Fruit fly (Drosophila melanogaster): Measurements from ENCODE around the gene Ref1.
A peak's percentile ranks its signal among the peaks of the same experiment; 100 is the strongest.

The Ref1 gene

DNA sequence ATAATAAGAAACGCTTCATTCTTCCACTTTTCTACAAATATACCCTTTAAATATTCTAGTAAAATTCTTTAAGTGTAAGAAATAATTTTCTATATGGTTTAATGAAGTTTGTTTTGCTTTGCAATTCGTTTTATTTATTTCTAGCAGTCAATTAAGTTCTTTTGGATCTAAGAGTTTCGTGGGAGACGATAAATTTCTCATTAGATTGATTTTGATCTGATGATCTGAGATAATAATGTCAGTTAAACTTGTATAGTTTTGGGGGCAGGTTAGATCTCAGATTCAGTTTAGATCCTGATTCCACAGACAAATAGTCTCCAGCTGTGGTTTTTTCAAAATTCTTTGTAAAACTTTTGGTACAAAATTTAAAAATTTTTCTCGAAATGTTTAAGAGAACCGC, 21.2 kb downstream of the Ref1 start, which contains the start of gene dj:
TSS of gene dj (plus strand) at position 301 of the 400 bp plus-strand sequence.
- TF ChIP-seq bsh (GFP tag; optimal IDR thresholded peaks at IDR 0.05) (no peak), CG7839 (tag; optimal IDR thresholded peaks at IDR 0.05) (no peak), run (tag; optimal IDR thresholded peaks at IDR 0.05) (no peak), chinmo (GFP tag; IDR thresholded peaks at IDR 0.05; ENCODE audit: partially characterized antibody) (no peak)

DNA sequence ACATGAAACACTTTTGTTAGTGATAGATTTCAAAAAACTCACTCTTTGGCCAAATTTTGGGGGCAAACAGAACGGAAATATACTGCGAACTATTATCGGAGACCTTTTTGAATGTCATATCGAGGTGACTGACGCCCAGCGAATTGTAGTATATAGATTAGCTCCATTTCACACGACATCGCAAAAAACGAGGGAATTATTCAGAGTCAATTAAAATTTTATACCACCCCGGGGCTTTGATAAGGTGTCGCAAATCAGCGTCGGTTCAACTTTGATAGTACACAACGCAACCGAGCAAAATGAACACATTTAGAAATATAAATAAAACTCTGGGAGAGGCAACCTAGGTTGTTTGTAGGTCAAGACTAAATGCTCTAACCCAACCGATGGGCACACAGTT, 22.2 kb downstream of the Ref1 start:
- TF ChIP-seq CG12769 (tag; optimal IDR thresholded peaks at IDR 0.05) (no peak), ase (GFP tag; IDR thresholded peaks at IDR 0.05) (no peak), Dfd (GFP tag; optimal IDR thresholded peaks at IDR 0.05) (no peak), exex (tag; optimal IDR thresholded peaks at IDR 0.05) (peak; percentile 69), cwo (GFP tag; optimal IDR thresholded peaks at IDR 0.05) (peak; percentile 59), sug (tag; optimal IDR thresholded peaks at IDR 0.05) (peak; percentile 94), Ada2b (GFP tag; IDR thresholded peaks at IDR 0.05) (no peak), Nf-YA (GFP tag; IDR thresholded peaks at IDR 0.05) (no peak), cato (GFP tag; optimal IDR thresholded peaks at IDR 0.05; ENCODE audit: borderline replicate concordance) (no peak), CG4328 (GFP tag; optimal IDR thresholded peaks at IDR 0.05) (no peak), CG13424 (tag; optimal IDR thresholded peaks at IDR 0.05) (no peak), mirr (GFP tag; optimal IDR thresholded peaks at IDR 0.05) (no peak), Sry-β (GFP tag; optimal IDR thresholded peaks at IDR 0.05) (no peak), lola (GFP tag; optimal IDR thresholded peaks at IDR 0.05) (no peak), ERR (GFP tag; optimal IDR thresholded peaks at IDR 0.05) (peak; percentile 70), CG4360 (GFP tag; IDR thresholded peaks at IDR 0.05) (no peak), CG34376 (GFP tag; optimal IDR thresholded peaks at IDR 0.05) (peak; percentile 11), onecut (GFP tag; IDR thresholded peaks at IDR 0.05) (no peak), Fer2 (tag; optimal IDR thresholded peaks at IDR 0.05) (no peak)

DNA sequence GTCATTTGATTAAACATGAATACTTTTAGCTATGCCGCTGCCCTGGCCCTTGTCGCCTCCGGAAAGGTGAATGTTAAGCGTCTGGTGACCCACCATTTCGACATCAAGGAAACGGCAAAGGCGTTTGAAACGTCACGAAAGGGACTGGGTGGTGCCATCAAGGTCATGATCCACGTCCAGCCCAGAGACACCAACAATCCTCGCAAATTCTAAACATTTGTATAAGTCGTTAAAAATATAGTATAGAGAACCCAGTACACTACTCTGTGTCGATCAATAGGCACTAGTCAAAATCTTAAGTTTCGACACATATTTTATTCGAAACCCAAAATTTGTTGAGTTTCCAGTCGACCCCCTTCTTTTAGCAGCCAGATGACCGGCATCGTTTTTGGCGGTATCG, 25.9 kb downstream of the Ref1 start, which contains the start of gene CG1979:
TSS of gene CG1979 (plus strand) at position 301 of the 400 bp plus-strand sequence.
- no peak for TF ChIP-seq Doc3 (GFP tag; IDR thresholded peaks at IDR 0.05; ENCODE audit: partially characterized antibody)
- no peak for TF ChIP-seq h (optimal IDR thresholded peaks at IDR 0.05)
- no peak for TF ChIP-seq CG12659 (GFP tag; optimal IDR thresholded peaks at IDR 0.05)
- TF ChIP-seq CG8924 (tag; optimal IDR thresholded peaks at IDR 0.05): no peak
- TF ChIP-seq gro (GFP tag; optimal IDR thresholded peaks at IDR 0.05): no peak
- TF ChIP-seq oc (tag; optimal IDR thresholded peaks at IDR 0.05): no peak
- TF ChIP-seq CG9797 (GFP tag; optimal IDR thresholded peaks at IDR 0.05): no peak
- no peak for TF ChIP-seq Elba2 (GFP tag; optimal IDR thresholded peaks at IDR 0.05)
- no peak for TF ChIP-seq MTF-1 (GFP tag; optimal IDR thresholded peaks at IDR 0.05; ENCODE audit: borderline replicate concordance)
- no peak for TF ChIP-seq CG11723 (GFP tag; optimal IDR thresholded peaks at IDR 0.05)
- TF ChIP-seq pros (GFP tag; optimal IDR thresholded peaks at IDR 0.05): no peak
- no peak for TF ChIP-seq HLH4C (GFP tag; IDR thresholded peaks at IDR 0.05; ENCODE audit: partially characterized antibody)
- no peak for TF ChIP-seq GATAe (GFP tag; conservative IDR thresholded peaks at IDR 0.05)
- TF ChIP-seq CG11398 (GFP tag; optimal IDR thresholded peaks at IDR 0.05): no peak
- TF ChIP-seq stwl (tag; optimal IDR thresholded peaks at IDR 0.05): no peak
- no peak for TF ChIP-seq ranshi (GFP tag; IDR thresholded peaks at IDR 0.05)
- TF ChIP-seq CG8388 (GFP tag; optimal IDR thresholded peaks at IDR 0.05): no peak
- no peak for TF ChIP-seq crp (GFP tag; optimal IDR thresholded peaks at IDR 0.05)
- TF ChIP-seq NFAT (GFP tag; IDR thresholded peaks at IDR 0.05): no peak
- no peak for TF ChIP-seq toy (GFP tag; IDR thresholded peaks at IDR 0.05)

Measured in whole organism, embryonic.